Worm (Caenorhabditis elegans) whole organism, L4 larva: Measurements from ENCODE around the gene R10H1.1.
A peak's percentile ranks its signal among the peaks of the same experiment; 100 is the strongest.

ENCODE experiments used
- D1046.2 ChIP-seq: fragments of 200-800 bp; sonication (Bioruptor generic); IDR thresholded peaks from 2 replicates; pipeline ENCODE4 v1.3.6; 2022; ENCODE audit warnings: missing genetic modification characterization, missing compliant biosample characterization
- F44E2.7 ChIP-seq: fragments of 200-800 bp; sonication (Bioruptor generic); IDR thresholded peaks from 2 replicates; pipeline ENCODE4 v2.1.2; 2022; ENCODE audit warnings: missing genetic modification characterization, missing compliant biosample characterization
- F49E8.2 ChIP-seq: sonication (generic microtip); optimal IDR thresholded peaks from 2 replicates; lab custom pipeline; 2016; ENCODE audit warnings: missing compliant biosample characterization, mild to moderate bottlenecking, missing genetic modification characterization, borderline replicate concordance
- T20F7.1 ChIP-seq: fragments of 200-800 bp; sonication (Bioruptor generic); optimal IDR thresholded peaks from 2 replicates; lab custom pipeline; 2018; ENCODE audit warnings: mild to moderate bottlenecking, missing genetic modification characterization, missing compliant biosample characterization
- T26A8.4 ChIP-seq: fragments of 200-800 bp; sonication (Bioruptor generic); IDR thresholded peaks from 2 replicates; pipeline ENCODE4 v1.3.6; 2022; ENCODE audit warnings: missing genetic modification characterization, missing compliant biosample characterization
- ZK337.2 ChIP-seq: fragments of 200-800 bp; sonication (Bioruptor generic); IDR thresholded peaks from 2 replicates; pipeline ENCODE4 v1.3.6; 2022; ENCODE audit warnings: missing genetic modification reagents, missing genetic modification characterization, missing compliant biosample characterization
- ZK546.5 ChIP-seq, 2 experiments: sonication (generic microtip); optimal IDR thresholded peaks; 2 replicates each; lab custom pipeline; 2017; ENCODE audit warnings: missing biosample characterization in 2 of 2, missing genetic modification characterization in 2 of 2
- aha-1 ChIP-seq: fragments of 150-350 bp; peaks from one replicate; lab custom pipeline; 2014; ENCODE audit warnings: missing biosample characterization, missing genetic modification characterization
- ceh-20 ChIP-seq: fragments of 200-800 bp; sonication (Bioruptor generic); IDR thresholded peaks from 2 replicates; pipeline ENCODE4 v1.3.6; 2022; ENCODE audit warnings: missing genetic modification reagents, missing genetic modification characterization, missing compliant biosample characterization
- ceh-28 ChIP-seq: fragments of 150-350 bp; optimal IDR thresholded peaks from 2 replicates; lab custom pipeline; 2014; ENCODE audit warnings: missing biosample characterization, missing genetic modification reagents, missing genetic modification characterization
- ceh-32 ChIP-seq: sonication (generic microtip); optimal IDR thresholded peaks from 2 replicates; lab custom pipeline; 2016; ENCODE audit warnings: mild to moderate bottlenecking, missing genetic modification characterization, missing compliant biosample characterization; ENCODE audit not compliant: poor library complexity
- ceh-62 ChIP-seq: sonication (generic microtip); optimal IDR thresholded peaks from 2 replicates; lab custom pipeline; 2017; ENCODE audit warnings: missing biosample characterization, missing genetic modification characterization
- cey-2 ChIP-seq: sonication (generic microtip); optimal IDR thresholded peaks from 3 replicates; lab custom pipeline; 2017; ENCODE audit warnings: missing genetic modification characterization, mild to moderate bottlenecking, missing compliant biosample characterization, antibody characterized with exemption, borderline replicate concordance; ENCODE audit not compliant: insufficient read depth
- ctbp-1 ChIP-seq: fragments of 200-800 bp; sonication (Bioruptor generic); IDR thresholded peaks from 2 replicates; pipeline ENCODE4 v1.3.6; 2022; ENCODE audit warnings: missing genetic modification reagents, missing genetic modification characterization, missing compliant biosample characterization
- daf-12 ChIP-seq: fragments of 150-350 bp; optimal IDR thresholded peaks from 2 replicates; lab custom pipeline; 2014; ENCODE audit warnings: missing biosample characterization, missing genetic modification reagents, missing genetic modification characterization
- dmd-6 ChIP-seq: fragments of 200-800 bp; sonication (Bioruptor generic); IDR thresholded peaks from 2 replicates; pipeline ENCODE4 v1.3.6; 2022; ENCODE audit warnings: missing genetic modification reagents, missing genetic modification characterization, missing compliant biosample characterization
- dmd-8 ChIP-seq: fragments of 200-800 bp; sonication (Bioruptor generic); IDR thresholded peaks from 2 replicates; pipeline ENCODE4 v1.3.6; 2022; ENCODE audit warnings: missing genetic modification characterization, missing compliant biosample characterization
- duxl-1 ChIP-seq: sonication (generic microtip); optimal IDR thresholded peaks from 2 replicates; lab custom pipeline; 2016; ENCODE audit warnings: mild to moderate bottlenecking, missing genetic modification characterization, moderate library complexity, missing compliant biosample characterization; ENCODE audit not compliant: poor library complexity
- dve-1 ChIP-seq: sonication (generic microtip); optimal IDR thresholded peaks from 2 replicates; lab custom pipeline; 2017; ENCODE audit warnings: antibody characterized with exemption, mild to moderate bottlenecking, missing genetic modification characterization, missing compliant biosample characterization; ENCODE audit not compliant: insufficient read depth
- fkh-10 ChIP-seq: fragments of 150-350 bp; optimal IDR thresholded peaks from 2 replicates; lab custom pipeline; 2014; ENCODE audit warnings: missing biosample characterization, missing genetic modification reagents, missing genetic modification characterization
- fos-1 ChIP-seq: fragments of 150-350 bp; optimal IDR thresholded peaks from 2 replicates; lab custom pipeline; 2014; ENCODE audit warnings: missing biosample characterization, missing genetic modification characterization
- hmg-1.1 ChIP-seq: fragments of 200-800 bp; sonication (Bioruptor generic); IDR thresholded peaks from 2 replicates; pipeline ENCODE4 v1.3.6; 2022; ENCODE audit warnings: missing genetic modification reagents, missing genetic modification characterization, missing compliant biosample characterization
- lim-7 ChIP-seq: fragments of 200-800 bp; sonication (Bioruptor generic); IDR thresholded peaks from 2 replicates; pipeline ENCODE4 v1.3.6; 2022; ENCODE audit warnings: missing genetic modification characterization, missing compliant biosample characterization
- lin-1 ChIP-seq: fragments of 200-800 bp; sonication (Bioruptor generic); IDR thresholded peaks from 2 replicates; pipeline ENCODE4 v1.3.6; 2022; ENCODE audit warnings: missing genetic modification reagents, missing genetic modification characterization, missing compliant biosample characterization
- lin-39 ChIP-seq: fragments of 150-350 bp; optimal IDR thresholded peaks from 2 replicates; lab custom pipeline; 2014; ENCODE audit warnings: missing biosample characterization, missing genetic modification reagents, missing genetic modification characterization
- lir-3 ChIP-seq: sonication (generic microtip); optimal IDR thresholded peaks from 2 replicates; lab custom pipeline; 2016; ENCODE audit warnings: mild to moderate bottlenecking, missing genetic modification characterization, missing compliant biosample characterization
- lsy-2 ChIP-seq, 2 experiments: fragments of 150-350 bp in 1 of 2; sonication (generic microtip) in 1 of 2; optimal IDR thresholded peaks; 2 replicates each; lab custom pipeline; 2014 to 2017; ENCODE audit warnings: missing biosample characterization in 2 of 2, missing genetic modification characterization in 2 of 2
- madf-5 ChIP-seq, 2 experiments: fragments of 200-800 bp; sonication (Bioruptor generic); IDR thresholded peaks; 2 replicates each; pipeline ENCODE4 v1.3.6; 2022; ENCODE audit warnings: missing compliant biosample characterization in 2 of 2, missing genetic modification characterization in 2 of 2
- mdl-1 ChIP-seq, 2 experiments: fragments of 150-350 bp in 1 of 2; sonication (generic microtip) in 1 of 2; optimal IDR thresholded peaks; 2 replicates each; lab custom pipeline; 2014 to 2017; ENCODE audit warnings: missing biosample characterization in 2 of 2, missing genetic modification characterization in 2 of 2
- mep-1 ChIP-seq: fragments of 150-350 bp; sonication (generic microtip); optimal IDR thresholded peaks from 3 replicates; lab custom pipeline; 2014; ENCODE audit warnings: missing biosample characterization, missing genetic modification characterization
- mes-2 ChIP-seq: sonication (generic microtip); optimal IDR thresholded peaks from 2 replicates; lab custom pipeline; 2016; ENCODE audit warnings: missing genotype, mild to moderate bottlenecking, missing genetic modification characterization, missing compliant biosample characterization; ENCODE audit not compliant: poor library complexity, severe bottlenecking
- mxl-2 ChIP-seq: fragments of 200-800 bp; sonication (Bioruptor generic); conservative IDR thresholded peaks from 2 replicates; pipeline ENCODE4 v1.3.6; 2022; ENCODE audit warnings: missing genetic modification reagents, missing genetic modification characterization, missing compliant biosample characterization
- nhr-10 ChIP-seq: fragments of 150-350 bp; optimal IDR thresholded peaks from 2 replicates; lab custom pipeline; 2014; ENCODE audit warnings: missing biosample characterization, missing genetic modification characterization
- nhr-102 ChIP-seq: sonication (generic microtip); optimal IDR thresholded peaks from 2 replicates; lab custom pipeline; 2016; ENCODE audit warnings: mild to moderate bottlenecking, missing genetic modification characterization, moderate library complexity, missing compliant biosample characterization
- nhr-25 ChIP-seq: sonication (generic microtip); optimal IDR thresholded peaks from 2 replicates; lab custom pipeline; 2017; ENCODE audit warnings: missing genetic modification characterization, mild to moderate bottlenecking, missing compliant biosample characterization, antibody characterized with exemption, moderate library complexity, borderline replicate concordance; ENCODE audit not compliant: insufficient read depth
- nhr-28 ChIP-seq: fragments of 150-350 bp; optimal IDR thresholded peaks from 2 replicates; lab custom pipeline; 2014; ENCODE audit warnings: missing biosample characterization, missing genetic modification characterization
- nhr-48 ChIP-seq: sonication (generic microtip); optimal IDR thresholded peaks from 2 replicates; lab custom pipeline; 2016; ENCODE audit warnings: mild to moderate bottlenecking, missing genetic modification characterization, missing compliant biosample characterization
- nhr-76 ChIP-seq: fragments of 150-350 bp; optimal IDR thresholded peaks from 2 replicates; lab custom pipeline; 2014; ENCODE audit warnings: missing biosample characterization, missing genetic modification characterization
- saeg-2 ChIP-seq: fragments of 200-800 bp; sonication (Bioruptor generic); IDR thresholded peaks from 2 replicates; pipeline ENCODE4 v1.3.6; 2022; ENCODE audit warnings: missing genetic modification reagents, missing genetic modification characterization, missing compliant biosample characterization
- sdz-12 ChIP-seq: fragments of 200-800 bp; sonication (Bioruptor generic); optimal IDR thresholded peaks from 2 replicates; lab custom pipeline; 2018; ENCODE audit warnings: mild to moderate bottlenecking, missing genetic modification characterization, missing compliant biosample characterization
- set-16 ChIP-seq: fragments of 200-800 bp; sonication (Bioruptor generic); IDR thresholded peaks from 2 replicates; pipeline ENCODE4 v1.3.6; 2022; ENCODE audit warnings: missing genetic modification reagents, missing genetic modification characterization, missing compliant biosample characterization
- snpc-4 ChIP-seq: fragments of 150-350 bp; optimal IDR thresholded peaks from 2 replicates; lab custom pipeline; 2014; ENCODE audit warnings: missing biosample characterization, missing genetic modification characterization
- spr-1 ChIP-seq: sonication (generic microtip); optimal IDR thresholded peaks from 2 replicates; lab custom pipeline; 2016; ENCODE audit warnings: mild to moderate bottlenecking, missing genetic modification characterization, missing compliant biosample characterization
- spr-3 ChIP-seq: fragments of 200-800 bp; sonication (Bioruptor generic); optimal IDR thresholded peaks from 2 replicates; lab custom pipeline; 2018; ENCODE audit warnings: mild to moderate bottlenecking, missing genetic modification characterization, missing compliant biosample characterization
- unc-39 ChIP-seq: sonication (generic microtip); optimal IDR thresholded peaks from 2 replicates; lab custom pipeline; 2017; ENCODE audit warnings: missing biosample characterization, missing genetic modification characterization
- zag-1 ChIP-seq: fragments of 150-350 bp; optimal IDR thresholded peaks from 2 replicates; lab custom pipeline; 2014; ENCODE audit warnings: missing biosample characterization, missing genetic modification characterization
- zfp-3 ChIP-seq: fragments of 200-800 bp; sonication (Bioruptor generic); conservative IDR thresholded peaks from 2 replicates; pipeline ENCODE4 v1.3.6; 2022; ENCODE audit warnings: missing genetic modification reagents, missing genetic modification characterization, missing compliant biosample characterization
- zip-2 ChIP-seq: fragments of 150-350 bp; optimal IDR thresholded peaks from 2 replicates; lab custom pipeline; 2014; ENCODE audit warnings: missing biosample characterization, missing genetic modification characterization
- ztf-7 ChIP-seq: fragments of 150-350 bp; optimal IDR thresholded peaks from 2 replicates; lab custom pipeline; 2014; ENCODE audit warnings: missing biosample characterization, missing genetic modification characterization

The R10H1.1 gene

ce11 chrII:7478487-7479234, 15.6 kb upstream of the R10H1.1 start, which contains the start of the genes aka-1 and ubc-6 (continued):
- TF ChIP-seq madf-5 (GFP tag; IDR thresholded peaks at IDR 0.05; lab: Robert Waterston, UW) = peak; percentile 34 to 85; a peak in 2 of 4 replicates
- peak; percentile 94 for TF ChIP-seq D1046.2 (GFP tag; lab: Robert Waterston, UW)
- peak; percentile 23 for TF ChIP-seq zip-2 (tag; lab: Kevin White, UChicago)
- peak; percentile 44 for TF ChIP-seq aha-1 (tag; lab: Kevin White, UChicago)
- TF ChIP-seq T26A8.4 (GFP tag; lab: Robert Waterston, UW) = peak; percentile 95
- TF ChIP-seq dve-1 (tag; lab: Kevin White, UChicago) = peak; percentile 91
- peak; percentile 56 for TF ChIP-seq nhr-10 (tag; lab: Kevin White, UChicago)
- TF ChIP-seq ceh-20 = peak; percentile 95
- peak; percentile 93 for TF ChIP-seq mep-1 (tag; lab: Kevin White, UChicago)
- TF ChIP-seq snpc-4 (tag; lab: Kevin White, UChicago) = no peak
- TF ChIP-seq sdz-12 (GFP tag; lab: Kevin White, UChicago) = no peak
- peak; percentile 49 for TF ChIP-seq duxl-1
- TF ChIP-seq mes-2 (tag; lab: Kevin White, UChicago) = peak; percentile 78
- peak; percentile 8 for TF ChIP-seq nhr-76
- peak; percentile 89 for TF ChIP-seq nhr-102 (tag; lab: Kevin White, UChicago)
- TF ChIP-seq hmg-1.1 = peak; percentile 91
- TF ChIP-seq T20F7.1 = peak; percentile 89
- no peak for TF ChIP-seq daf-12 (tag; lab: Kevin White, UChicago)
- TF ChIP-seq mdl-1 (tag; optimal IDR thresholded peaks at IDR 0.05; lab: Kevin White, UChicago) = peak; percentile 27 to 61
- TF ChIP-seq dmd-8 = peak; percentile 71; the same call in 1 of the 2 replicates
- TF ChIP-seq ceh-32 (tag; lab: Kevin White, UChicago) = no peak
- TF ChIP-seq set-16 = peak; percentile 73
- TF ChIP-seq fkh-10 (GFP tag; lab: Kevin White, UChicago) = peak; percentile 47
- TF ChIP-seq lim-7 (GFP tag; lab: Robert Waterston, UW) = peak; percentile 70
- TF ChIP-seq ceh-62 (tag; lab: Kevin White, UChicago) = no peak
- peak; percentile 70; the same call in 1 of the 2 replicates for TF ChIP-seq mxl-2 (GFP tag; lab: Robert Waterston, UW)
- 0 out of 2 replicates have a peak, but pooled peaks have one; percentile 24 for TF ChIP-seq F44E2.7 (GFP tag; lab: Robert Waterston, UW)
- TF ChIP-seq spr-1 (tag; lab: Kevin White, UChicago) = peak; percentile 86
- peak; percentile 14 for TF ChIP-seq ztf-7 (tag; lab: Kevin White, UChicago)
- no peak for TF ChIP-seq cey-2
- no peak for TF ChIP-seq lin-39 (tag; lab: Kevin White, UChicago)
- TF ChIP-seq ctbp-1 (GFP tag; lab: Robert Waterston, UW) = peak; percentile 95
- TF ChIP-seq unc-39 = no peak
- TF ChIP-seq lin-1 (GFP tag; lab: Robert Waterston, UW) = peak; percentile 87
- no peak for TF ChIP-seq ZK546.5 (tag; optimal IDR thresholded peaks at IDR 0.05; lab: Kevin White, UChicago)
- TF ChIP-seq nhr-48 (tag; lab: Kevin White, UChicago) = peak; percentile 82
- peak; percentile 34 for TF ChIP-seq nhr-25 (tag; lab: Kevin White, UChicago)
- TF ChIP-seq ceh-28 (tag; lab: Kevin White, UChicago) = no peak
- no peak for TF ChIP-seq lir-3 (tag; lab: Kevin White, UChicago)
- TF ChIP-seq dmd-6 = peak; percentile 94
- TF ChIP-seq spr-3 (GFP tag; lab: Kevin White, UChicago) = peak; percentile 32
- TF ChIP-seq ZK337.2 (GFP tag; lab: Robert Waterston, UW) = peak; percentile 71
- TF ChIP-seq F49E8.2 (tag; lab: Kevin White, UChicago) = peak; percentile 78
- TF ChIP-seq lsy-2 (tag; optimal IDR thresholded peaks at IDR 0.05; lab: Kevin White, UChicago) = peak; percentile 72 to 86
- TF ChIP-seq saeg-2 (GFP tag; lab: Robert Waterston, UW) = peak; percentile 85
- TF ChIP-seq zfp-3 (GFP tag; lab: Robert Waterston, UW) = peak; percentile 81
- no peak for TF ChIP-seq fos-1 (tag; lab: Kevin White, UChicago)
- peak; percentile 62 for TF ChIP-seq nhr-28 (tag; lab: Kevin White, UChicago)
- TF ChIP-seq zag-1 (tag; lab: Kevin White, UChicago) = no peak
